Worm (Caenorhabditis elegans) whole organism, L3 larva: ENCODE results near the gene srd-7.

Experiments used
- ZK546.5 ChIP-seq: sonication (generic microtip); optimal IDR thresholded peaks from 2 replicates; lab custom pipeline; 2017; ENCODE audit warnings: missing biosample characterization, missing genetic modification characterization
- ama-1 ChIP-seq: fragments of 150-350 bp; optimal IDR thresholded peaks from 2 replicates; lab custom pipeline; 2018
- ceh-82 ChIP-seq: fragments of 150-350 bp; optimal IDR thresholded peaks from 2 replicates; lab custom pipeline; 2014; ENCODE audit warnings: missing biosample characterization, missing genetic modification characterization
- nhr-25 ChIP-seq: sonication (generic microtip); optimal IDR thresholded peaks from 2 replicates; lab custom pipeline; 2017; ENCODE audit warnings: missing biosample characterization, missing genetic modification characterization
- pqm-1 ChIP-seq: fragments of 150-350 bp; optimal IDR thresholded peaks from 2 replicates; lab custom pipeline; 2017; ENCODE audit warnings: missing biosample characterization, missing genetic modification characterization, inconsistent platforms
- tbx-2 ChIP-seq: sonication (generic microtip); optimal IDR thresholded peaks from 2 replicates; lab custom pipeline; 2016; ENCODE audit warnings: mild to moderate bottlenecking, missing genetic modification characterization, missing compliant biosample characterization
- ztf-4 ChIP-seq: fragments of 150-350 bp; optimal IDR thresholded peaks from 2 replicates; lab custom pipeline; 2014; ENCODE audit warnings: missing biosample characterization, missing genetic modification characterization

DNA sequence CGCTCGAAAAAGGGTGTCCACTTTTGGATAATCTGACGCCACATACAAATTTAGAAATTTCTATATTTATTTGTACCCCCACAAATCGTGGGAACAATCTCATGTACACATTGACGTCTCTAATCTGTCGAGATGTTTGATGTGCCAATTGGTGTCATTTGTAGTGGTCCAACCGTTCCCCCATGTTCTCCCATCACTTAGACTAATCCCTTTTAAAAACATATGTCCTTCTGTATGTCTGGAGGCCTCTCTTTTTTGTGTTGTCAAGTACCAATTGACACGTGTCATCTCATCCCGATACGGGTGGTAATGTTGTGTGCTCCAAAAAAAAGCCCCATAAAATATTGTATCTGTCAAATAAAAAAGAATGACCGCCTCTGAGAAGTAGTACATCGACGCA lies 41.3 kb downstream of the srd-7 start:
- TF ChIP-seq ZK546.5 (tag; lab: Kevin White, UChicago) (no peak), pqm-1 (tag; lab: Kevin White, UChicago) (no peak), ceh-82 (no peak), tbx-2 (no peak), ama-1 (no peak), nhr-25 (no peak), ztf-4 (tag; lab: Kevin White, UChicago) (no peak)
